Worm (Caenorhabditis elegans) whole organism, L3 larva: Measurements from ENCODE around the gene stg-1.

ENCODE experiments used
- fkh-10 ChIP-seq: sonication (generic microtip); optimal IDR thresholded peaks from 2 replicates; lab custom pipeline; 2017; ENCODE audit warnings: missing biosample characterization, missing genetic modification reagents, missing genetic modification characterization
- pqm-1 ChIP-seq: fragments of 150-350 bp; optimal IDR thresholded peaks from 2 replicates; lab custom pipeline; 2017; ENCODE audit warnings: missing biosample characterization, missing genetic modification characterization, inconsistent platforms

DNA sequence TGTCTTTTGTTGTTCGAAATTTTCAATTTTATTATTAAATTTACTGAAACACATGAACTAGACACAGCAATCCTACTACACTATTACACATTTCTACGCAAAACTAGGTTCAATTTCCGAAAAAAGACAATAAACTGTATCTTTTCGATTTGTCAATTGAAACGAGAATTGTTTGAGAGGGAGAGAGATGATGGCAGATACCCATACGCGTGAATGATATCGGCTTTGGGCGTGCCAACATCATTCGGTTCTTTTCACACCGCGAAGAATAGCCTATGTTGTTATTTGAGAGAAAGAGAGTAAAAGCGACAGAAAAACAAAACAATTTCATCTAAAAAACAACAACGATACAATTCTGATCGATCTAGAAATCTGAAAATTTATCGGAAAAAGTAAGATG, 48.7 kb downstream of the stg-1 start:
- TF ChIP-seq pqm-1 (tag; lab: Kevin White, UChicago) (no peak), fkh-10 (GFP tag; lab: Kevin White, UChicago) (no peak)
